Fruit fly (Drosophila melanogaster) whole organism, prepupa: ENCODE measurements around the gene CG12206.

ENCODE experiments used
- Blimp-1 ChIP-seq: fragments of 200-800 bp; sonication (Bioruptor generic); optimal IDR thresholded peaks from 3 replicates; lab custom pipeline; 2017; ENCODE audit warnings: missing biosample characterization, missing genetic modification characterization, mild to moderate bottlenecking, moderate library complexity, missing genetic modification reagents
- CG10669 ChIP-seq: fragments of 200-800 bp; sonication (Bioruptor generic); optimal IDR thresholded peaks from 3 replicates; lab custom pipeline; 2018; ENCODE audit warnings: missing biosample characterization, mild to moderate bottlenecking, missing genetic modification characterization, moderate library complexity
- CG11762 ChIP-seq: fragments of 200-800 bp; sonication (Bioruptor generic); optimal IDR thresholded peaks from 3 replicates; lab custom pipeline; 2016; ENCODE audit warnings: missing biosample characterization, missing genetic modification characterization; ENCODE audit not compliant: insufficient read depth
- CG15336 ChIP-seq: fragments of 200-800 bp; sonication (Bioruptor generic); IDR thresholded peaks from 2 replicates; pipeline ENCODE4 v1.3.6; 2022; ENCODE audit warnings: missing biosample characterization, missing genetic modification characterization
- CG1621 ChIP-seq: fragments of 200-800 bp; sonication (Bioruptor generic); optimal IDR thresholded peaks from 3 replicates; lab custom pipeline; 2018; ENCODE audit warnings: missing biosample characterization, mild to moderate bottlenecking, missing genetic modification characterization
- CG16779 ChIP-seq: fragments of 200-800 bp; sonication (Bioruptor generic); optimal IDR thresholded peaks from 3 replicates; lab custom pipeline; 2017; ENCODE audit warnings: missing biosample characterization, mild to moderate bottlenecking, missing genetic modification characterization
- CG3032 ChIP-seq: fragments of 200-800 bp; optimal IDR thresholded peaks from 2 replicates; lab custom pipeline; 2019; ENCODE audit warnings: missing biosample characterization, mild to moderate bottlenecking, missing genetic modification characterization, moderate library complexity
- CG32006 ChIP-seq: fragments of 200-800 bp; sonication (Bioruptor generic); optimal IDR thresholded peaks from 3 replicates; lab custom pipeline; 2017; ENCODE audit warnings: missing biosample characterization, mild to moderate bottlenecking, missing genetic modification characterization
- CG3919 ChIP-seq: fragments of 200-800 bp; sonication (Bioruptor generic); optimal IDR thresholded peaks from 3 replicates; lab custom pipeline; 2016; ENCODE audit warnings: missing biosample characterization, missing genetic modification characterization
- CG4318 ChIP-seq: fragments of 200-800 bp; sonication (Bioruptor generic); optimal IDR thresholded peaks from 3 replicates; lab custom pipeline; 2017; ENCODE audit warnings: missing biosample characterization, mild to moderate bottlenecking, missing genetic modification characterization
- CG6808 ChIP-seq: fragments of 200-800 bp; sonication (Bioruptor generic); optimal IDR thresholded peaks from 3 replicates; lab custom pipeline; 2017; ENCODE audit warnings: missing biosample characterization, missing genetic modification characterization, mild to moderate bottlenecking, moderate library complexity, missing genetic modification reagents
- CG7368 ChIP-seq: fragments of 200-800 bp; sonication (Bioruptor generic); optimal IDR thresholded peaks from 3 replicates; lab custom pipeline; 2016; ENCODE audit warnings: missing biosample characterization, missing genetic modification characterization
- CG8119 ChIP-seq: fragments of 200-800 bp; sonication (Bioruptor generic); IDR thresholded peaks from 3 replicates; pipeline ENCODE4 v1.3.6; 2022; ENCODE audit warnings: missing biosample characterization, missing genetic modification characterization
- CG8319 ChIP-seq: fragments of 200-800 bp; sonication (Bioruptor generic); optimal IDR thresholded peaks from 3 replicates; lab custom pipeline; 2016; ENCODE audit warnings: missing biosample characterization, missing genetic modification characterization
- CG8632 ChIP-seq: fragments of 200-800 bp; sonication (Bioruptor generic); optimal IDR thresholded peaks from 3 replicates; lab custom pipeline; 2016; ENCODE audit warnings: missing biosample characterization, missing genetic modification characterization
- CG9139 ChIP-seq: fragments of 200-800 bp; sonication (Bioruptor generic); optimal IDR thresholded peaks from 3 replicates; lab custom pipeline; 2017; ENCODE audit warnings: missing biosample characterization, mild to moderate bottlenecking, missing genetic modification characterization
- Eip93F ChIP-seq: fragments of 200-800 bp; sonication (Bioruptor generic); optimal IDR thresholded peaks from 2 replicates; lab custom pipeline; 2016; ENCODE audit warnings: missing biosample characterization, mild to moderate bottlenecking, missing genetic modification characterization
- Ets21C ChIP-seq: fragments of 200-800 bp; sonication (Bioruptor generic); optimal IDR thresholded peaks from 3 replicates; lab custom pipeline; 2016; ENCODE audit warnings: missing biosample characterization, missing genetic modification characterization
- Hr38 ChIP-seq: sonication (Bioruptor generic); optimal IDR thresholded peaks from 2 replicates; lab custom pipeline; 2016; ENCODE audit warnings: missing biosample characterization, missing genetic modification characterization
- Hr4 ChIP-seq: fragments of 200-800 bp; sonication (Bioruptor generic); optimal IDR thresholded peaks from 3 replicates; lab custom pipeline; 2016; ENCODE audit warnings: missing biosample characterization, missing genetic modification characterization
- Met ChIP-seq: fragments of 200-800 bp; sonication (Bioruptor generic); optimal IDR thresholded peaks from 3 replicates; lab custom pipeline; 2016; ENCODE audit warnings: missing biosample characterization, missing genetic modification characterization
- OdsH ChIP-seq: fragments of 200-800 bp; sonication (Bioruptor generic); optimal IDR thresholded peaks from 3 replicates; lab custom pipeline; 2016; ENCODE audit warnings: missing biosample characterization, missing genetic modification characterization
- Sox102F ChIP-seq: fragments of 200-800 bp; sonication (Bioruptor generic); optimal IDR thresholded peaks from 2 replicates; lab custom pipeline; 2016; ENCODE audit warnings: missing biosample characterization, mild to moderate bottlenecking, missing genetic modification characterization
- Sox15 ChIP-seq: fragments of 200-800 bp; sonication (Bioruptor generic); optimal IDR thresholded peaks from 3 replicates; lab custom pipeline; 2016; ENCODE audit warnings: missing biosample characterization, missing genetic modification characterization
- cyc ChIP-seq: fragments of 200-800 bp; sonication (Bioruptor generic); optimal IDR thresholded peaks from 3 replicates; lab custom pipeline; 2016; ENCODE audit warnings: missing biosample characterization, missing genetic modification characterization
- esn ChIP-seq: fragments of 200-800 bp; sonication (Bioruptor generic); optimal IDR thresholded peaks from 2 replicates; lab custom pipeline; 2016; ENCODE audit warnings: missing biosample characterization, mild to moderate bottlenecking, missing genetic modification characterization, moderate library complexity
- fd59A ChIP-seq: fragments of 200-800 bp; sonication (Bioruptor generic); optimal IDR thresholded peaks from 2 replicates; lab custom pipeline; 2017; ENCODE audit warnings: missing biosample characterization, mild to moderate bottlenecking, missing genetic modification characterization, missing genetic modification reagents
- fd85E ChIP-seq: fragments of 200-800 bp; sonication (Bioruptor generic); optimal IDR thresholded peaks from 3 replicates; lab custom pipeline; 2016; ENCODE audit warnings: missing biosample characterization, missing genetic modification characterization
- net ChIP-seq: fragments of 200-800 bp; sonication (Bioruptor generic); optimal IDR thresholded peaks from 3 replicates; lab custom pipeline; 2016; ENCODE audit warnings: missing biosample characterization, missing genetic modification characterization
- salr ChIP-seq, 2 experiments: fragments of 200-800 bp; sonication (Bioruptor generic); optimal IDR thresholded peaks; 3 replicates each; lab custom pipeline; 2016 to 2018; ENCODE audit warnings: missing biosample characterization in 2 of 2, missing genetic modification characterization in 2 of 2, mild to moderate bottlenecking in 1 of 2
- spab ChIP-seq: fragments of 200-800 bp; sonication (Bioruptor generic); optimal IDR thresholded peaks from 2 replicates; lab custom pipeline; 2017; ENCODE audit warnings: missing biosample characterization, mild to moderate bottlenecking, missing genetic modification characterization, missing genetic modification reagents
- svp ChIP-seq: fragments of 200-800 bp; sonication (Bioruptor generic); peaks from one replicate; lab custom pipeline; 2016; ENCODE audit warnings: missing biosample characterization, missing genetic modification characterization
- vri ChIP-seq: fragments of 200-800 bp; sonication (Bioruptor generic); optimal IDR thresholded peaks from 3 replicates; lab custom pipeline; 2016; ENCODE audit warnings: missing biosample characterization, mild to moderate bottlenecking, missing genetic modification characterization

CG12206 gene

DNA sequence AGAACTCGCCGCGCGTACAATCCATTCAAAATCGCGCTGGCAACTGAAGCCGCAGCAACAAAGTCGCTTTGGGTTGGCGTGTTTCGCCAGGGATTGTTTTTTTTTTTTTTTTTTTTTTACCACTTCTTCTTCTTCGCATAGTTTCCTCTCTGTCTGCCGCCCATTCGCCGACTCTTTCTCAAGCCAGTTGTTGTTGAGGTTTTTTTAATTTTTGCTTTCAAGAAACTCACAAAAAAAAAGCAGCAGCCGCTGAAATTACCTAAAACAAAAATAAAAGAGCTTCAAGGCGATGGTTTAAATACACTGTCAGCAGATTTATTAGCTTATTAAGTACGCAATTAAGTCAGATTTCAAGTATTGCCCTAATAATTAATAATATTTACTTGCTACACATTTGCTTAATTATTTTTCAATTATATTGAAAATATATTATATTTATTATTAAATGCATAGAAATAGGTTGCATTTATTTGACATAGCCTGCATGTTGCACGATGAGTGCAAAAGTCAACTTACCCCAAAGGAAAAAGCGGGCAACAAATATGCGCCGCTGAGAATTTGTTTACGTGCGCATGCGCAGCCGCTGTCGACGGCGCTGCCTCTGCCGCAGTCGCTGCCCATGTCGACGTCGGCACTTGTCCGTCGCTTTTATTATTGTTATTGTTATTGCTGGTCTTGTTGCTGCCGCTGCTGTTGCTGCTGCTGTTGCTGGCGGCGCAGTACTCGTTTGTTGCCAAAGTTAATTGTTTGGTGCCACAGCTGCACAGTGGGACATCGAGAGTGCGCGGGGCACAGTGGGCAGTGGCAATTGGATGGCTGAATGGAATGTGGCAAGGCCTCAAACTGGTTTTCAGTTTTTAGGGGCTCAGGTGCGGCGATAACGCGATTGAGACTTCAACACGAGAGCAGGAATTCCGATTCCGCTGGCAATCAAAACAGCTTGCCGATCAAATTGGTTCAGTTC is at the start of gene CG12206 (continued):
- TF ChIP-seq CG16779 (tag; lab: Kevin White, UChicago), result peak; percentile 85
- no peak for TF ChIP-seq Ets21C
- peak; percentile 63 for TF ChIP-seq CG11762 (GFP tag; lab: Kevin White, UChicago)
- peak; percentile 92 for TF ChIP-seq CG10669 (GFP tag; lab: Kevin White, UChicago)
- peak; percentile 59 for TF ChIP-seq esn (GFP tag; lab: Kevin White, UChicago)
- peak; percentile 86 for TF ChIP-seq CG8119
- TF ChIP-seq CG7368, result peak; percentile 41
- no peak for TF ChIP-seq fd85E (GFP tag; lab: Kevin White, UChicago)
- TF ChIP-seq spab (GFP tag; lab: Kevin White, UChicago), result peak; percentile 88
- peak; percentile 80 for TF ChIP-seq net (GFP tag; lab: Kevin White, UChicago)
- TF ChIP-seq, all 60 proteins: peak for 52

DNA sequence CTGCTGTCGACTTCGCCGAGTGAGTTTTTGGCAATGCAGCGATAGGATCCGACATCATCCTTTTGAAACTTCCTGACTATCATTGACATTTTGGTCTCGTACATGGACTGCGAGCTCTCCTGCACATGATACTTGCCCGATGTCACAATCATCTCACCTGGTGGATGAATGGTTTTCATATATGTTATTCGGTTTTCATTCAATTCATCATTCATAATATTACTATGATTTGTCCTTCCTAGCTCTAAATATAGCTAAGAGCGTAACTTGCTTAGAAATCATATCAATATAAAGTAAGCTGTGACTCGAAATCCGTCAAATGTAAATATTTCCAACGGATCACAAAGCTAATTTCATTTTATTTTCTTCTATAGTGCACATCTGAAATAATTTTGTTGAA is 39.7 kb upstream of the CG12206 start, which contains the start of gene CG13021:
Gene CG13021 (plus strand): TSS at position 301 of the 400 bp plus-strand sequence.
- TF ChIP-seq CG16779 (tag; lab: Kevin White, UChicago) (no peak), svp (GFP tag; lab: Kevin White, UChicago) (no peak), net (GFP tag; lab: Kevin White, UChicago) (no peak), CG8632 (no peak), salr (GFP tag; optimal IDR thresholded peaks at IDR 0.05; lab: Kevin White, UChicago) (no peak), CG15336 (GFP tag; lab: Robert Waterston, UW) (no peak), Sox102F (no peak), CG6808 (no peak), CG3919 (no peak), Blimp-1 (GFP tag; lab: Kevin White, UChicago) (no peak), cyc (GFP tag; lab: Kevin White, UChicago) (no peak), Sox15 (no peak), CG9139 (GFP tag; lab: Kevin White, UChicago) (no peak), fd59A (no peak), Eip93F (GFP tag; lab: Kevin White, UChicago) (no peak), vri (GFP tag; lab: Kevin White, UChicago) (no peak), CG1621 (tag; lab: Kevin White, UChicago) (no peak)

DNA sequence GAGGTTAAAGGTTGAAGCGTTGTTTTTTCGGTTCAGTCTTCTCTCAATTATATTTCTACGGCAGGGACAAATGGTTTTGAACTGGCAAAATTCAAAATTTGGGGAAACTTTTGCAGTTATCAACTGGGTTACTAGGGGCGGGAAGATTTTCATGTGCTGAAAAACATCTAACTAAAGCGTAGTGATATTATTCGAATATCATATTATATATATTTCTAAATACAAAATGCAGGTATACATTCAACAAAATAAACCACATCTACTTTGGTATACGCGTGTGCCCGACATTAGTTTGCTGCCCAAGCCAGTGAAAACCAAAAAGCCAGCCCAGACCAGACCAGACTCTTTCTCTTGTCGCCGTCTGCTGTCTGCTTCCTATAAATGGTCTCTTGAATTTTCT is 30.4 kb upstream of the CG12206 start, which contains the start of gene Gas8:
Gene Gas8 (minus strand): TSS at position 101 of the 400 bp plus-strand sequence.
- TF ChIP-seq CG9139 (GFP tag; lab: Kevin White, UChicago) (no peak), CG32006 (no peak), Hr4 (GFP tag; lab: Kevin White, UChicago) (no peak), CG3032 (tag; lab: Kevin White, UChicago) (no peak), cyc (GFP tag; lab: Kevin White, UChicago) (no peak), Hr38 (GFP tag; lab: Kevin White, UChicago) (no peak), CG3919 (no peak), CG4318 (GFP tag; lab: Kevin White, UChicago) (no peak), CG8319 (GFP tag; lab: Kevin White, UChicago) (no peak), Met (no peak)

DNA sequence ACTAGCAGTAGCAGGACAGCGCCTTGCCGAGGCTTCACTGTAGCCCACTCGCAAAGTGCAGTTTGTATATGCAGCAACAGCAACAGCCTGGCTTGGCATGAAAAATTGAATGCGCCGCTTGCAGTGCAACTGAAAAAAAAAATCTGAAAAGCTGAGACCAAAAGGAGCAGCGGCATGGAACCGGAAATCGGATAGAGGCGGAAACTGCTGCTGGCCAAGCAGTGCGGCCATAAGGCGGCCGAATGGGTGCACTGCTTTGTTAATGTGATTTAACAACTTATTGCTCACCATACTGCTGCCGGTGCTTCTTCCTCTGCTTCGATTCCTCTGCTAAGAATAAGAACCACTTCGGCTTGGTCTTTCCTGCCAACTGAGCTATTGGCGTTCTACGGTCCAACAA is 29.9 kb upstream of the CG12206 start:
- TF ChIP-seq svp (GFP tag; lab: Kevin White, UChicago), result no peak
- peak; percentile 22 for TF ChIP-seq OdsH (GFP tag; lab: Kevin White, UChicago)
- no peak for TF ChIP-seq CG1621 (tag; lab: Kevin White, UChicago)
- TF ChIP-seq vri (GFP tag; lab: Kevin White, UChicago), result no peak
- TF ChIP-seq CG15336 (GFP tag; lab: Robert Waterston, UW), result 0 out of 2 replicates have a peak, but pooled peaks have one; percentile 3
